1 fruit fly cellular context compared by ENCODE assay signal in genomic region chr3L:15826985-15827635, dm6.
TF ChIP-seq lines count a peak whose summit lies in the region.

No protein-coding gene starts in this region.

TF ChIP-seq in whole organism, embryonic, 481 proteins besides CTCF, POLR2A, EP300 and RAD21 (continued from another document and continues in another):
- TF ChIP-seq CG30020 (tag; optimal IDR thresholded peaks at IDR 0.05; lab: Kevin White, UChicago), result no peak
- peak; percentile 73 for TF ChIP-seq CG4617 (GFP tag; optimal IDR thresholded peaks at IDR 0.05; lab: Kevin White, UChicago; ENCODE audit: borderline replicate concordance)
- peak; percentile 52; the same call in 1 of the 2 replicates for TF ChIP-seq seq (GFP tag; IDR thresholded peaks at IDR 0.05; lab: Robert Waterston, UW)
- no peak for TF ChIP-seq TFAM (GFP tag; optimal IDR thresholded peaks at IDR 0.05; lab: Kevin White, UChicago)
- no peak for TF ChIP-seq peb (GFP tag; IDR thresholded peaks at IDR 0.05; lab: Robert Waterston, UW)
- peak; percentile 78 for TF ChIP-seq CG9817 (tag; optimal IDR thresholded peaks at IDR 0.05; lab: Kevin White, UChicago)
- no peak for TF ChIP-seq CG10565 (GFP tag; optimal IDR thresholded peaks at IDR 0.05; lab: Kevin White, UChicago)
- TF ChIP-seq CG32532 (GFP tag; IDR thresholded peaks at IDR 0.05; lab: Robert Waterston, UW), result peak; percentile 76
- no peak for TF ChIP-seq Optix (GFP tag; IDR thresholded peaks at IDR 0.05; lab: Robert Waterston, UW)
- TF ChIP-seq sob (GFP tag; IDR thresholded peaks at IDR 0.05; lab: Robert Waterston, UW), result 0 out of 2 replicates have a peak, but pooled peaks have one; percentile 27
- TF ChIP-seq ara (GFP tag; IDR thresholded peaks at IDR 0.05; lab: Robert Waterston, UW), result no peak
- TF ChIP-seq CG8089 (GFP tag; optimal IDR thresholded peaks at IDR 0.05; lab: Kevin White, UChicago), result peak; percentile 30
- no peak; the same call in 1 of the 2 replicates for TF ChIP-seq sna (GFP tag; IDR thresholded peaks at IDR 0.05; lab: Robert Waterston, UW; ENCODE audit: partially characterized antibody)
- TF ChIP-seq insv (GFP tag; optimal IDR thresholded peaks at IDR 0.05; lab: Kevin White, UChicago), result peak in 1 of 2 experiments; percentile 67
- TF ChIP-seq Lpt (GFP tag; optimal IDR thresholded peaks at IDR 0.05; lab: Kevin White, UChicago), result no peak
- TF ChIP-seq CG11085 (GFP tag; IDR thresholded peaks at IDR 0.05; lab: Robert Waterston, UW), result no peak
- peak; percentile 71 for TF ChIP-seq Blimp-1 (GFP tag; optimal IDR thresholded peaks at IDR 0.05; lab: Kevin White, UChicago)
- TF ChIP-seq Ptx1 (GFP tag; IDR thresholded peaks at IDR 0.05; lab: Robert Waterston, UW), result peak; percentile 64
- TF ChIP-seq fu2 (GFP tag; optimal IDR thresholded peaks at IDR 0.05; lab: Kevin White, UChicago), result peak; percentile 58
- peak; percentile 50 for TF ChIP-seq kni (GFP tag; optimal IDR thresholded peaks at IDR 0.05; lab: Kevin White, UChicago)
- TF ChIP-seq CG11723 (GFP tag; optimal IDR thresholded peaks at IDR 0.05; lab: Kevin White, UChicago), result peak; percentile 80
- no peak for TF ChIP-seq CG2116 (GFP tag; optimal IDR thresholded peaks at IDR 0.05; lab: Kevin White, UChicago)
- no peak for TF ChIP-seq pum (GFP tag; optimal IDR thresholded peaks at IDR 0.05; lab: Kevin White, UChicago)
- TF ChIP-seq Side (GFP tag; optimal IDR thresholded peaks at IDR 0.05; lab: Kevin White, UChicago), result peak; percentile 35
- TF ChIP-seq Mrtf (GFP tag; IDR thresholded peaks at IDR 0.05; lab: Robert Waterston, UW), result peak; percentile 50; the same call in 2 of the 3 replicates
- peak; percentile 89 for TF ChIP-seq CG2120 (GFP tag; optimal IDR thresholded peaks at IDR 0.05; lab: Kevin White, UChicago)
- TF ChIP-seq Sin3A (optimal IDR thresholded peaks at IDR 0.05; lab: Kevin White, UChicago), result no peak
- no peak for TF ChIP-seq gt (GFP tag; IDR thresholded peaks at IDR 0.05; lab: Robert Waterston, UW)
- TF ChIP-seq Lim3 (GFP tag; IDR thresholded peaks at IDR 0.05; lab: Robert Waterston, UW), result no peak
- TF ChIP-seq Xbp1 (GFP tag; optimal IDR thresholded peaks at IDR 0.05; lab: Kevin White, UChicago), result peak; percentile 66
- peak; percentile 47 for TF ChIP-seq CG14710 (tag; optimal IDR thresholded peaks at IDR 0.05; lab: Kevin White, UChicago)
- TF ChIP-seq CG12219 (GFP tag; optimal IDR thresholded peaks at IDR 0.05; lab: Kevin White, UChicago), result peak; percentile 60
- peak; percentile 6 for TF ChIP-seq CG17802 (tag; optimal IDR thresholded peaks at IDR 0.05; lab: Kevin White, UChicago)
- TF ChIP-seq Nf-YC (tag; optimal IDR thresholded peaks at IDR 0.05; lab: Kevin White, UChicago), result peak; percentile 88
- TF ChIP-seq salm (tag; optimal IDR thresholded peaks at IDR 0.05; lab: Kevin White, UChicago), result peak; percentile 41
- TF ChIP-seq pzg (GFP tag; optimal IDR thresholded peaks at IDR 0.05; lab: Kevin White, UChicago), result peak; percentile 40
- TF ChIP-seq ftz-f1 (GFP tag; optimal IDR thresholded peaks at IDR 0.05; lab: Kevin White, UChicago), result peak; percentile 15
- no peak for TF ChIP-seq CG4404 (GFP tag; IDR thresholded peaks at IDR 0.05; lab: Robert Waterston, UW)
- peak; percentile 53; the same call in 1 of the 2 replicates for TF ChIP-seq CG10366 (GFP tag; IDR thresholded peaks at IDR 0.05; lab: Robert Waterston, UW)
- TF ChIP-seq CG14965 (GFP tag; optimal IDR thresholded peaks at IDR 0.05; lab: Kevin White, UChicago; ENCODE audit: borderline replicate concordance), result no peak
- TF ChIP-seq CG7786 (GFP tag; optimal IDR thresholded peaks at IDR 0.05; lab: Kevin White, UChicago), result peak; percentile 69
- TF ChIP-seq CG2199 (GFP tag; IDR thresholded peaks at IDR 0.05; lab: Robert Waterston, UW), result peak; percentile 40; the same call in 1 of the 3 replicates
- TF ChIP-seq CG15514 (GFP tag; optimal IDR thresholded peaks at IDR 0.05; lab: Kevin White, UChicago), result peak; percentile 62
- no peak for TF ChIP-seq CG7987 (GFP tag; optimal IDR thresholded peaks at IDR 0.05; lab: Kevin White, UChicago)
- TF ChIP-seq ci (GFP tag; IDR thresholded peaks at IDR 0.05; lab: Robert Waterston, UW), result peak; percentile 76
- peak; percentile 29; the same call in 1 of the 2 replicates for TF ChIP-seq E2f2 (GFP tag; IDR thresholded peaks at IDR 0.05; lab: Robert Waterston, UW)
- TF ChIP-seq CG8290 (GFP tag; optimal IDR thresholded peaks at IDR 0.05; lab: Kevin White, UChicago), result no peak
- TF ChIP-seq CG8290 (tag; optimal IDR thresholded peaks at IDR 0.05; lab: Kevin White, UChicago), result peak in 1 of 2 experiments; percentile 89
- peak; percentile 84 for TF ChIP-seq CG12769 (tag; optimal IDR thresholded peaks at IDR 0.05; lab: Kevin White, UChicago)
- TF ChIP-seq aop (GFP tag; IDR thresholded peaks at IDR 0.05; lab: Robert Waterston, UW), result no peak
- no peak for TF ChIP-seq fru (optimal IDR thresholded peaks at IDR 0.05; lab: Kevin White, UChicago)
- peak; percentile 26 for TF ChIP-seq vfl (GFP tag; optimal IDR thresholded peaks at IDR 0.05; lab: Kevin White, UChicago)
- no peak for TF ChIP-seq zf30C (GFP tag; optimal IDR thresholded peaks at IDR 0.05; lab: Kevin White, UChicago)
- no peak for TF ChIP-seq C15 (GFP tag; IDR thresholded peaks at IDR 0.05; lab: Robert Waterston, UW)
- peak; percentile 37 for TF ChIP-seq dmrt11E (tag; optimal IDR thresholded peaks at IDR 0.05; lab: Kevin White, UChicago)
- peak; percentile 35 for TF ChIP-seq NC2α (GFP tag; optimal IDR thresholded peaks at IDR 0.05; lab: Kevin White, UChicago)
- TF ChIP-seq Meics (GFP tag; optimal IDR thresholded peaks at IDR 0.05; lab: Kevin White, UChicago), result peak; percentile 93
- no peak for TF ChIP-seq Gsc (GFP tag; IDR thresholded peaks at IDR 0.05; lab: Robert Waterston, UW)
- peak; percentile 77 for TF ChIP-seq CG12104 (GFP tag; optimal IDR thresholded peaks at IDR 0.05; lab: Kevin White, UChicago)
- peak; percentile 76 for TF ChIP-seq unpg (GFP tag; optimal IDR thresholded peaks at IDR 0.05; lab: Kevin White, UChicago)
- peak; percentile 11 for TF ChIP-seq CG1792 (GFP tag; optimal IDR thresholded peaks at IDR 0.05; lab: Kevin White, UChicago)
- TF ChIP-seq CG43689 (GFP tag; IDR thresholded peaks at IDR 0.05; lab: Robert Waterston, UW), result no peak
- TF ChIP-seq CG12659 (GFP tag; optimal IDR thresholded peaks at IDR 0.05; lab: Kevin White, UChicago), result peak; percentile 91
- TF ChIP-seq ERR (GFP tag; optimal IDR thresholded peaks at IDR 0.05; lab: Kevin White, UChicago), result peak; percentile 64
- no peak for TF ChIP-seq bowl (GFP tag; IDR thresholded peaks at IDR 0.05; lab: Robert Waterston, UW)
- TF ChIP-seq lola (GFP tag; optimal IDR thresholded peaks at IDR 0.05; lab: Kevin White, UChicago), result peak in 1 of 3 experiments; percentile 66
- peak; percentile 7 for TF ChIP-seq Atf3 (GFP tag; optimal IDR thresholded peaks at IDR 0.05; lab: Kevin White, UChicago)
- peak; percentile 58 for TF ChIP-seq nerfin-1 (tag; optimal IDR thresholded peaks at IDR 0.05; lab: Kevin White, UChicago)
- TF ChIP-seq CG11398 (GFP tag; optimal IDR thresholded peaks at IDR 0.05; lab: Kevin White, UChicago), result peak; percentile 29
- TF ChIP-seq mld (GFP tag; IDR thresholded peaks at IDR 0.05; lab: Robert Waterston, UW; ENCODE audit: partially characterized antibody), result no peak
- TF ChIP-seq disco-r (GFP tag; optimal IDR thresholded peaks at IDR 0.05; lab: Kevin White, UChicago), result no peak
- TF ChIP-seq Hr51 (GFP tag; optimal IDR thresholded peaks at IDR 0.05; lab: Kevin White, UChicago), result peak; percentile 5 to 91
- TF ChIP-seq cas (GFP tag; IDR thresholded peaks at IDR 0.05; lab: Robert Waterston, UW), result no peak
- no peak for TF ChIP-seq Lhr (GFP tag; optimal IDR thresholded peaks at IDR 0.05; lab: Kevin White, UChicago)
- TF ChIP-seq CG4854 (GFP tag; optimal IDR thresholded peaks at IDR 0.05; lab: Kevin White, UChicago), result no peak
- peak; percentile 59 for TF ChIP-seq vvl (GFP tag; IDR thresholded peaks at IDR 0.05; lab: Robert Waterston, UW)
- no peak for TF ChIP-seq Dp (GFP tag; optimal IDR thresholded peaks at IDR 0.05; lab: Kevin White, UChicago)
- peak; percentile 65 for TF ChIP-seq CG4820 (GFP tag; optimal IDR thresholded peaks at IDR 0.05; lab: Kevin White, UChicago)
- no peak for TF ChIP-seq wek (GFP tag; optimal IDR thresholded peaks at IDR 0.05; lab: Kevin White, UChicago)
- TF ChIP-seq CG3065 (GFP tag; optimal IDR thresholded peaks at IDR 0.05; lab: Kevin White, UChicago), result no peak
- peak; percentile 69 for TF ChIP-seq tap (tag; optimal IDR thresholded peaks at IDR 0.05; lab: Kevin White, UChicago)
- TF ChIP-seq amos (GFP tag; IDR thresholded peaks at IDR 0.05; lab: Robert Waterston, UW; ENCODE audit: partially characterized antibody), result no peak
- peak; percentile 50 for TF ChIP-seq CG31365 (tag; optimal IDR thresholded peaks at IDR 0.05; lab: Kevin White, UChicago)
- peak; percentile 50 for TF ChIP-seq twi (tag; optimal IDR thresholded peaks at IDR 0.05; lab: Kevin White, UChicago)
- no peak for TF ChIP-seq CkIIα-i1 (GFP tag; IDR thresholded peaks at IDR 0.05; lab: Robert Waterston, UW)
- TF ChIP-seq CG11093 (GFP tag; IDR thresholded peaks at IDR 0.05; lab: Robert Waterston, UW), result no peak
- TF ChIP-seq CG1233 (GFP tag; optimal IDR thresholded peaks at IDR 0.05; lab: Kevin White, UChicago), result peak; percentile 84
- TF ChIP-seq Doc3 (GFP tag; IDR thresholded peaks at IDR 0.05; lab: Robert Waterston, UW; ENCODE audit: partially characterized antibody), result no peak
- no peak; the same call in none of the 2 replicates for TF ChIP-seq CG9932 (GFP tag; IDR thresholded peaks at IDR 0.05; lab: Robert Waterston, UW)
- TF ChIP-seq CG34422 (GFP tag; IDR thresholded peaks at IDR 0.05; lab: Robert Waterston, UW), result peak; percentile 62; the same call in 2 of the 3 replicates
- no peak for TF ChIP-seq CG6272 (GFP tag; IDR thresholded peaks at IDR 0.05; lab: Robert Waterston, UW)
- TF ChIP-seq CG15073 (GFP tag; optimal IDR thresholded peaks at IDR 0.05; lab: Kevin White, UChicago), result no peak
- peak; percentile 45 for TF ChIP-seq Chrac-16 (GFP tag; optimal IDR thresholded peaks at IDR 0.05; lab: Kevin White, UChicago)
- no peak for TF ChIP-seq GATAe (GFP tag; conservative IDR thresholded peaks at IDR 0.05; lab: Robert Waterston, UW)
- TF ChIP-seq phol (tag; optimal IDR thresholded peaks at IDR 0.05; lab: Kevin White, UChicago), result peak; percentile 78
- peak; percentile 86 for TF ChIP-seq CG6854 (GFP tag; optimal IDR thresholded peaks at IDR 0.05; lab: Kevin White, UChicago)
- TF ChIP-seq CG6791 (GFP tag; IDR thresholded peaks at IDR 0.05; lab: Robert Waterston, UW; ENCODE audit: partially characterized antibody), result no peak
- TF ChIP-seq Hey (tag; optimal IDR thresholded peaks at IDR 0.05; lab: Kevin White, UChicago), result peak; percentile 18
- TF ChIP-seq CG8359 (GFP tag; optimal IDR thresholded peaks at IDR 0.05; lab: Kevin White, UChicago; ENCODE audit: borderline replicate concordance), result peak; percentile 59
- no peak for TF ChIP-seq pita (GFP tag; optimal IDR thresholded peaks at IDR 0.05; lab: Kevin White, UChicago)
- TF ChIP-seq wdn (GFP tag; IDR thresholded peaks at IDR 0.05; lab: Robert Waterston, UW), result 0 out of 2 replicates have a peak, but pooled peaks have one; percentile 3
- TF ChIP-seq CG14441 (GFP tag; IDR thresholded peaks at IDR 0.05; lab: Robert Waterston, UW), result peak; percentile 68
- peak; percentile 80 for TF ChIP-seq Ets65A (GFP tag; lab: Kevin White, UChicago)
- peak; percentile 89 for TF ChIP-seq CG13424 (tag; optimal IDR thresholded peaks at IDR 0.05; lab: Kevin White, UChicago)
- peak; percentile 88 for TF ChIP-seq CG17361 (GFP tag; IDR thresholded peaks at IDR 0.05; lab: Robert Waterston, UW)
- TF ChIP-seq CG16863 (GFP tag; optimal IDR thresholded peaks at IDR 0.05; lab: Kevin White, UChicago), result peak; percentile 50
- TF ChIP-seq gcm (GFP tag; optimal IDR thresholded peaks at IDR 0.05; lab: Kevin White, UChicago), result peak; percentile 55
- TF ChIP-seq CHES-1-like (GFP tag; optimal IDR thresholded peaks at IDR 0.05; lab: Kevin White, UChicago), result peak; percentile 42
- TF ChIP-seq CG14014 (GFP tag; IDR thresholded peaks at IDR 0.05; lab: Robert Waterston, UW), result peak; percentile 47
- no peak for TF ChIP-seq CG7963 (GFP tag; IDR thresholded peaks at IDR 0.05; lab: Robert Waterston, UW; ENCODE audit: partially characterized antibody)
- TF ChIP-seq Sry-β (GFP tag; optimal IDR thresholded peaks at IDR 0.05; lab: Kevin White, UChicago), result no peak
- TF ChIP-seq Trl (optimal IDR thresholded peaks at IDR 0.05; lab: Kevin White, UChicago), result no peak
- peak; percentile 51 for TF ChIP-seq Trl (GFP tag; optimal IDR thresholded peaks at IDR 0.05; lab: Kevin White, UChicago)
- 0 out of 2 replicates have a peak, but pooled peaks have one; percentile 14 for TF ChIP-seq Awh (GFP tag; IDR thresholded peaks at IDR 0.05; lab: Robert Waterston, UW)
- TF ChIP-seq HLH4C (GFP tag; IDR thresholded peaks at IDR 0.05; lab: Robert Waterston, UW; ENCODE audit: partially characterized antibody), result no peak; the same call in 1 of the 3 replicates
- 0 out of 2 replicates have a peak, but pooled peaks have one; percentile 43 for TF ChIP-seq Oaz (GFP tag; IDR thresholded peaks at IDR 0.05; lab: Robert Waterston, UW)
- no peak for TF ChIP-seq pb (GFP tag; optimal IDR thresholded peaks at IDR 0.05; lab: Kevin White, UChicago)
- TF ChIP-seq Spps (tag; optimal IDR thresholded peaks at IDR 0.05; lab: Kevin White, UChicago), result peak; percentile 29
- no peak for TF ChIP-seq CG7271 (tag; optimal IDR thresholded peaks at IDR 0.05; lab: Kevin White, UChicago)
- no peak; the same call in 1 of the 2 replicates for TF ChIP-seq bbx (GFP tag; IDR thresholded peaks at IDR 0.05; lab: Robert Waterston, UW; ENCODE audit: partially characterized antibody)
- peak; percentile 73 for TF ChIP-seq lilli (GFP tag; optimal IDR thresholded peaks at IDR 0.05; lab: Kevin White, UChicago)
- peak; percentile 77; the same call in 2 of the 3 replicates for TF ChIP-seq CG11456 (GFP tag; IDR thresholded peaks at IDR 0.05; lab: Robert Waterston, UW)
- no peak for TF ChIP-seq da (GFP tag; optimal IDR thresholded peaks at IDR 0.05; lab: Kevin White, UChicago)
- TF ChIP-seq MBD-R2 (GFP tag; IDR thresholded peaks at IDR 0.05; lab: Robert Waterston, UW), result peak; percentile 36; the same call in 1 of the 2 replicates
- TF ChIP-seq Xrp1 (GFP tag; IDR thresholded peaks at IDR 0.05; lab: Robert Waterston, UW), result peak; percentile 14; the same call in 1 of the 2 replicates
- peak; percentile 35; the same call in 1 of the 3 replicates for TF ChIP-seq CG6175 (GFP tag; IDR thresholded peaks at IDR 0.05; lab: Robert Waterston, UW)
- peak; percentile 66 for TF ChIP-seq Deaf1 (tag; optimal IDR thresholded peaks at IDR 0.05; lab: Kevin White, UChicago)
- TF ChIP-seq Poxn (GFP tag; IDR thresholded peaks at IDR 0.05; lab: Robert Waterston, UW), result 0 out of 2 replicates have a peak, but pooled peaks have one; percentile 38
- peak; percentile 81 for TF ChIP-seq CG10209 (GFP tag; optimal IDR thresholded peaks at IDR 0.05; lab: Kevin White, UChicago)
